Worm (Caenorhabditis elegans) whole organism, L3 larva: Measurements from ENCODE around the gene dyf-2.

Experiments
- ZK546.5 ChIP-seq: sonication (generic microtip); optimal IDR thresholded peaks from 2 replicates; lab custom pipeline; 2017; ENCODE audit warnings: missing biosample characterization, missing genetic modification characterization
- aly-2 ChIP-seq: fragments of 150-350 bp; optimal IDR thresholded peaks from 2 replicates; lab custom pipeline; 2014; ENCODE audit warnings: missing biosample characterization, missing genetic modification characterization
- ama-1 ChIP-seq: fragments of 150-350 bp; optimal IDR thresholded peaks from 2 replicates; lab custom pipeline; 2018
- ceh-28 ChIP-seq: fragments of 150-350 bp; optimal IDR thresholded peaks from 2 replicates; lab custom pipeline; 2014; ENCODE audit warnings: missing biosample characterization, missing genetic modification reagents, missing genetic modification characterization
- ceh-9 ChIP-seq: sonication (generic microtip); optimal IDR thresholded peaks from 2 replicates; lab custom pipeline; 2018; ENCODE audit warnings: missing biosample characterization, missing genetic modification characterization
- egl-5 ChIP-seq: fragments of 150-350 bp; optimal IDR thresholded peaks from 2 replicates; lab custom pipeline; 2017; ENCODE audit warnings: missing biosample characterization, missing genetic modification reagents, missing genetic modification characterization, inconsistent platforms
- elt-3 ChIP-seq, 3 experiments: fragments of 150-350 bp in 1 of 3; sonication (generic microtip) in 2 of 3; optimal IDR thresholded peaks; 2 replicates in 2 of 3; 4 replicates in 1 of 3; lab custom pipeline; 2014 to 2017; ENCODE audit warnings: missing biosample characterization in 3 of 3, missing genetic modification characterization in 3 of 3
- nhr-11 ChIP-seq: fragments of 150-350 bp; optimal IDR thresholded peaks from 2 replicates; lab custom pipeline; 2014; ENCODE audit warnings: missing biosample characterization, missing genetic modification characterization
- nhr-12 ChIP-seq: fragments of 150-350 bp; optimal IDR thresholded peaks from 2 replicates; lab custom pipeline; 2014; ENCODE audit warnings: missing biosample characterization, missing genetic modification characterization
- nhr-77 ChIP-seq: fragments of 150-350 bp; optimal IDR thresholded peaks from 2 replicates; lab custom pipeline; 2014; ENCODE audit warnings: missing biosample characterization, missing genetic modification characterization
- pqm-1 ChIP-seq: fragments of 150-350 bp; optimal IDR thresholded peaks from 2 replicates; lab custom pipeline; 2017; ENCODE audit warnings: missing biosample characterization, missing genetic modification characterization, inconsistent platforms
- snpc-4 ChIP-seq: fragments of 150-350 bp; optimal IDR thresholded peaks from 2 replicates; lab custom pipeline; 2014; ENCODE audit warnings: missing biosample characterization, missing genetic modification characterization
- unc-62 ChIP-seq: fragments of 150-350 bp; sonication (generic microtip); optimal IDR thresholded peaks from 4 replicates; lab custom pipeline; 2014; ENCODE audit warnings: missing biosample characterization, missing genetic modification reagents, missing genetic modification characterization
- ztf-11 ChIP-seq: fragments of 150-350 bp; optimal IDR thresholded peaks from 2 replicates; lab custom pipeline; 2014; ENCODE audit warnings: missing biosample characterization, missing genetic modification characterization

DNA sequence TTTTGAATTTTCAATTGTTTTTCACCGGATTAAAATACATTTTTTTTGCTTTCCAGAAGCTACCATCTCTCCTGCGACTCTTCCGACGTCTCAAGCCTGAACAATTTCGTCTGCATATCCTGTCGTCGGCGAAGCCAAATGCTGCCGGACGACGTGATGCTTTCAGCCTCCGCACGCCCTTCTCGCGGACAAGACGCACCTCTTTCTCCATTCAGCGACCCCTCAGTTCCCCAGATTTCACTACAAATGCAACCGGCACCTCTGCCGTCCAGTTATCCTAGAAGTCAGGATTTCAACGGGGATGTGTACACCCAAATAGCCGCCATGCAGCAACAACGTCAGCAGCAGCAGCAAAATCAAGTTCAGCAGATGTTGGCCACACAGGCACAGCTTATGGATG, 42.0 kb downstream of the dyf-2 start:
- no peak for TF ChIP-seq ceh-28 (tag; lab: Kevin White, UChicago)
- no peak for TF ChIP-seq egl-5 (tag; lab: Kevin White, UChicago)
- no peak for TF ChIP-seq nhr-12 (tag; lab: Kevin White, UChicago)
- no peak for TF ChIP-seq snpc-4 (tag; lab: Kevin White, UChicago)
- no peak for TF ChIP-seq elt-3 (tag; optimal IDR thresholded peaks at IDR 0.05; lab: Kevin White, UChicago)
- no peak for TF ChIP-seq aly-2 (tag; lab: Kevin White, UChicago)
- no peak for TF ChIP-seq unc-62 (GFP tag; lab: Kevin White, UChicago)
- TF ChIP-seq pqm-1 (tag; lab: Kevin White, UChicago), result no peak
- TF ChIP-seq nhr-11 (tag; lab: Kevin White, UChicago), result no peak
- no peak for TF ChIP-seq ama-1 (lab: Kevin White, UChicago)
- TF ChIP-seq ZK546.5, result no peak
- TF ChIP-seq ztf-11 (tag; lab: Kevin White, UChicago), result no peak
- TF ChIP-seq ceh-9 (tag; lab: Kevin White, UChicago), result no peak
- no peak for TF ChIP-seq nhr-77
